Worm (Caenorhabditis elegans): ENCODE results near the gene fipr-13.

- TF ChIP-seq lin-15B (tag; optimal IDR thresholded peaks at IDR 0.05) (no peak), nhr-76 (tag; optimal IDR thresholded peaks at IDR 0.05) (no peak), ceh-28 (tag; optimal IDR thresholded peaks at IDR 0.05) (no peak), mml-1 (tag; optimal IDR thresholded peaks at IDR 0.05) (no peak), skn-1 (tag; optimal IDR thresholded peaks at IDR 0.05) (no peak), fos-1 (tag; optimal IDR thresholded peaks at IDR 0.05) (no peak), mdl-1 (tag; optimal IDR thresholded peaks at IDR 0.05) (no peak), unc-39 (tag; optimal IDR thresholded peaks at IDR 0.05) (no peak), pha-4 (tag; optimal IDR thresholded peaks at IDR 0.05) (no peak)
These were observed 30.1 kb downstream of the fipr-13 start, which contains the start of gene srd-49 for ce11 chrV:10094374-10094773.
